Worm (Caenorhabditis elegans): ENCODE measurements around the gene ifg-1.

The ifg-1 gene

DNA sequence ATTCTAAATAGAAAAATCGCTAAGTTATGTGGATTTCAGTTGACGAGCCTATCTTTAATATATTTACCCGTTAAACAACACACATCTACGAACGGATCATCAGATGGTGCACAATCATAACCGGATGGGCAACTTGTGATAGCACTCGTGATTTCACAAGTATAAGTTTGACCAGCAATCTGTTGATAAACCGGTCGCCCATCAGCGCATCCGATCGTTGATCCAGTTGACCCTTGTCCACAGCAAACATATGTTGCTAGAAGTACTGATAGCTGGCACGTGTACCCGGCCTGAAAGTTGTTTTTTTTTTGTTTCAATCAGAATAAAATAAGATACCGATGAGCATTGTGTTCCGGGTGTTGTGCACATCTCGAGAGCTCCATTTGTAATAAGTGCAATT lies 50.7 kb downstream of the ifg-1 start:
- no peak for TF ChIP-seq hmbx-1 (tag; optimal IDR thresholded peaks at IDR 0.05)
- no peak for TF ChIP-seq ceh-13 (GFP tag; optimal IDR thresholded peaks at IDR 0.05)
- TF ChIP-seq sea-1 (GFP tag; conservative IDR thresholded peaks at IDR 0.05) = no peak
- no peak for TF ChIP-seq ets-7 (tag; optimal IDR thresholded peaks at IDR 0.05)
- no peak for TF ChIP-seq tbx-11 (GFP tag; IDR thresholded peaks at IDR 0.05)
- no peak for TF ChIP-seq hnd-1 (tag; optimal IDR thresholded peaks at IDR 0.05)
- TF ChIP-seq F13C5.2 (tag; optimal IDR thresholded peaks at IDR 0.05) = no peak
- no peak for TF ChIP-seq ceh-36 (tag; optimal IDR thresholded peaks at IDR 0.05)
- TF ChIP-seq aly-1 (tag; optimal IDR thresholded peaks at IDR 0.05) = no peak
- no peak for TF ChIP-seq tra-4 (tag; optimal IDR thresholded peaks at IDR 0.05)

DNA sequence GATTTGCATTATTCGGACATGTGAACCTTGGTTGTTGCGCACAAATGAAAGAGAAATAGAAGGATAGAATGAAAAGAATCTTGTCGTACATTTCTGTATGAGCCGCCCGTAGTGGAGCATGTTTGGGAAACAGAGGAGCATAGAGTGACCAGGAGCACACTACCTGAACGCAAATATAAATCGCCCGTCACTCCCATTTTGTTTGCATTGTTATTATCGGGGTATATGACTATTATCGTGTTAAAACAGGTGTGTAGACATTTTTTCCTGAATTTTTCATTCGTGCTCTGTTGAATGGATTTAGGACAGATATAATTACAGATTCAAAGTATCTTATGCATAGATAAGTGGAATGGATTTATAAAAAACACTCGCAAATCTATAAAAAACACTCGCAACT lies 52.3 kb downstream of the ifg-1 start, which contains the start of gene K01C8.2:
K01C8.2 (minus strand) TSS at position 101 of the 400 bp plus-strand sequence.
- TF ChIP-seq ama-1 (optimal IDR thresholded peaks at IDR 0.05) = no peak
- TF ChIP-seq ceh-13 (GFP tag; optimal IDR thresholded peaks at IDR 0.05) = no peak
- no peak for TF ChIP-seq tbx-37 (GFP tag; conservative IDR thresholded peaks at IDR 0.05)
- TF ChIP-seq sea-1 (GFP tag; conservative IDR thresholded peaks at IDR 0.05) = no peak
- TF ChIP-seq hnd-1 (tag; optimal IDR thresholded peaks at IDR 0.05) = no peak
- TF ChIP-seq aly-1 (tag; optimal IDR thresholded peaks at IDR 0.05) = no peak
- no peak for TF ChIP-seq F13C5.2 (tag; optimal IDR thresholded peaks at IDR 0.05)
- TF ChIP-seq scrt-1 (GFP tag; IDR thresholded peaks at IDR 0.05) = no peak
- no peak for TF ChIP-seq pes-1 (GFP tag; IDR thresholded peaks at IDR 0.05)
- TF ChIP-seq ceh-36 (tag; optimal IDR thresholded peaks at IDR 0.05) = no peak
- TF ChIP-seq tra-4 (tag; optimal IDR thresholded peaks at IDR 0.05) = no peak
- TF ChIP-seq hmbx-1 (tag; optimal IDR thresholded peaks at IDR 0.05) = no peak
- no peak for TF ChIP-seq B0310.2 (tag; optimal IDR thresholded peaks at IDR 0.05)
- no peak for TF ChIP-seq flt-1 (GFP tag; IDR thresholded peaks at IDR 0.05)
- no peak for TF ChIP-seq hmg-4 (GFP tag; optimal IDR thresholded peaks at IDR 0.05)
- no peak for TF ChIP-seq ets-7 (tag; optimal IDR thresholded peaks at IDR 0.05)

DNA sequence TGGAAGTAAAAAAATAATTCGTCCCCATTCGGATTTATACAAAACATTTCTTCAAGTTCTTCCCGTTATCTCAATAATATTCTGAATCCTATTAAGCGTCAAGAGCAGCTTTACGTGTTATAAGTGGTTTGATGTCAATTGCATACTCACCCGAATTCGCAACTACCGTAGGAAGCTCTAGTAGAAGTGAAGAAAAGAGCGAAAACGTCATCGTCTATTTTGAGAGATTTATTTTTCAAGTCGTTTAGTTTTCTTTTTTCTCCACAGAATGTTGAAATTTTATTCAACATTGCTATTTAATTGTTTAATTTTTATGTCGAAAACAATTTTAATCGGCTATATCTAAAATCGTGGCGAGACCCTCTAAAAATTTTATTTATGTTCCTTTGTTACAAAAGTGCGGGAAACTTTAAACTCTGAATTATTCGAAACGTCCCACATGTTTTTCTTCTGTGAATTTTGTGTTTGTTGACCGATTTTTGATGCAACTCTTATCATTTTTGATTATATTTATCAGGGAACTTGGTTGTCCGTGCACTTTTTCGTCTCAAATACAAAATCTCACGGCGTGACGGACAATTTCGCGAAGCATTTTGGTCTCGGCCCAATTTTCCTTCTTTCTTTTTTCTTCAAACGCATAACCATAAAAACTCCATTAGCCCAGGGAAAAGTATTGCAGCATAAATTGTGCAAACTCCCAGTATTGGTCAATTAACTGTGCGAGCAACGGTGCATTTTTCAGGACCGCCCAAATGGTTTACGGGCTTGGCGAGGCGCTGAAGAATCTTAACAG lies 53.0 kb downstream of the ifg-1 start, which contains the start of gene tdc-1:
tdc-1 (plus strand) TSS at position 743 of the 793 bp plus-strand sequence.
- TF ChIP-seq B0310.2 (tag; optimal IDR thresholded peaks at IDR 0.05) (no peak), hmg-4 (GFP tag; optimal IDR thresholded peaks at IDR 0.05) (no peak), hmbx-1 (tag; optimal IDR thresholded peaks at IDR 0.05) (no peak), pes-1 (GFP tag; IDR thresholded peaks at IDR 0.05) (no peak), scrt-1 (GFP tag; IDR thresholded peaks at IDR 0.05) (no peak), F13C5.2 (tag; optimal IDR thresholded peaks at IDR 0.05) (no peak), aly-1 (tag; optimal IDR thresholded peaks at IDR 0.05) (no peak), flt-1 (GFP tag; IDR thresholded peaks at IDR 0.05) (no peak), ama-1 (optimal IDR thresholded peaks at IDR 0.05) (no peak), ets-7 (tag; optimal IDR thresholded peaks at IDR 0.05) (no peak), ceh-36 (tag; optimal IDR thresholded peaks at IDR 0.05) (no peak), hnd-1 (tag; optimal IDR thresholded peaks at IDR 0.05) (no peak), sea-1 (GFP tag; conservative IDR thresholded peaks at IDR 0.05) (no peak), ceh-13 (GFP tag; optimal IDR thresholded peaks at IDR 0.05) (no peak), tbx-11 (GFP tag; IDR thresholded peaks at IDR 0.05) (no peak), tbx-37 (GFP tag; conservative IDR thresholded peaks at IDR 0.05) (no peak), tra-4 (tag; optimal IDR thresholded peaks at IDR 0.05) (no peak)

Measured in whole organism, early embryonic.